Worm (Caenorhabditis elegans): Measurements from ENCODE around the gene Y49A3A.4.

DNA sequence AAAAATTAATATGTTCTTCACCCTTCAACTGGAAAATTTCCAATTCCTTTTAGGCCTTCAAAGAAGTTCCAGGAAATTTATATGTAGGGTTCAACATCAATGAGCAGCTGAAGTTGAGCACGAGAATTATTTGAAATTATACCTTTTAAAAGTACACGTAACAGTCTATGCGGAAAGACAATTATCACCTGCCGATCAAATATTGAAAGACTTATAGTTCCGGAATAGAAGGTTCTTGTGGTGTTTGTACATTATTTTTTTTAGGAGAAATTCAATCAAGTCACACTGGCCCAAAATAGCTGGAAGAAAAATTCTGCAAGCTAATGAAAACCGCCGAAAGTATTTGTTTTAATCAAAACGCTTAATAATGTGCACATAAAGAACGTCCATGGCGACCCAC is 21.6 kb upstream of the Y49A3A.4 start:
- TF ChIP-seq unc-62 (GFP tag; optimal IDR thresholded peaks at IDR 0.05) (no peak), nhr-77 (tag; optimal IDR thresholded peaks at IDR 0.05) (no peak), ztf-4 (tag; optimal IDR thresholded peaks at IDR 0.05) (no peak), nhr-84 (tag; optimal IDR thresholded peaks at IDR 0.05) (no peak), lir-3 (tag; optimal IDR thresholded peaks at IDR 0.05; ENCODE audit: poor library complexity) (no peak), aly-2 (tag; optimal IDR thresholded peaks at IDR 0.05) (no peak), nhr-237 (tag; optimal IDR thresholded peaks at IDR 0.05) (no peak), lin-39 (tag; optimal IDR thresholded peaks at IDR 0.05) (no peak)

Data from whole organism, L1 larva.